Worm (Caenorhabditis elegans) whole organism, young adult: ENCODE results near the gene K09B11.5.

Experiments used
- B0035.1 ChIP-seq: sonication (generic microtip); optimal IDR thresholded peaks from 2 replicates; lab custom pipeline; 2016; ENCODE audit warnings: missing genetic modification characterization, mild to moderate bottlenecking, missing compliant biosample characterization, missing genotype, missing genetic modification reagents
- bed-1 ChIP-seq: fragments of 200-800 bp; sonication (Bioruptor generic); IDR thresholded peaks from 2 replicates; pipeline ENCODE4 v1.3.6; 2022; ENCODE audit warnings: missing genetic modification reagents, missing genetic modification characterization, missing compliant biosample characterization
- mes-4 ChIP-seq: sonication (generic microtip); optimal IDR thresholded peaks from 2 replicates; lab custom pipeline; 2016; ENCODE audit warnings: missing genotype, missing genetic modification characterization, missing compliant biosample characterization
- pha-4 ChIP-seq: fragments of 150-350 bp; sonication (generic microtip); optimal IDR thresholded peaks from 2 replicates; lab custom pipeline; 2014; ENCODE audit warnings: missing biosample characterization, missing genetic modification reagents, missing genetic modification characterization
- snpc-4 ChIP-seq, 5 experiments: fragments of 150-350 bp in 1 of 5; sonication (generic microtip) in 4 of 5; optimal IDR thresholded peaks; 2 replicates each; lab custom pipeline; 2014 to 2018; ENCODE audit warnings: missing genetic modification characterization in 5 of 5, missing biosample characterization in 3 of 5, antibody characterized with exemption in 2 of 5, mild to moderate bottlenecking in 2 of 5, missing compliant biosample characterization in 2 of 5, missing genotype in 2 of 5, moderate library complexity in 2 of 5, missing genetic modification reagents in 1 of 5
- somi-1 ChIP-seq: fragments of 200-800 bp; sonication (Bioruptor generic); optimal IDR thresholded peaks from 2 replicates; lab custom pipeline; 2018; ENCODE audit warnings: mild to moderate bottlenecking, missing genetic modification characterization, missing compliant biosample characterization
- ztf-25 ChIP-seq: fragments of 200-800 bp; sonication (Bioruptor generic); IDR thresholded peaks from 2 replicates; pipeline ENCODE4 v1.3.6; 2022; ENCODE audit warnings: missing genetic modification reagents, missing genetic modification characterization, missing compliant biosample characterization

DNA sequence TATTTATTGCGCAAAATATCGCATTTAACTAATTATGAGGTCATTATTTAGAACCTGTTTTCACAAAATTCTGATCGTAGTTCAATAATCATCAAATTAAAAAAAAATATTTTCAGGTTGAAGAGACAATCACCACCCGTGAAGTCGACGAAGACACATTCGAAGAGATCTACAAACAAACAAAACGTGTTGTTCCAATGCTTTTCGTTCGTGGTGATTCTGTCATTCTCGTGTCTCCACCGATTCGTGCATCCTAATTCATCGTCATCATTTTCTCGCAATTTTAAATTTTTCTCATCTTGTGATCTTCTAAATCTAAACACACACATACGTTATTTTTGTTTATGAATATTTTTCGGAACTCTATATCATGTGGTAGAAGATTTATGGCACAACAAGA is 45.0 kb downstream of the K09B11.5 start:
- TF ChIP-seq mes-4 (no peak), snpc-4 (GFP tag; optimal IDR thresholded peaks at IDR 0.05; lab: Kevin White, UChicago) (no peak), snpc-4 (tag; optimal IDR thresholded peaks at IDR 0.05; lab: Kevin White, UChicago) (no peak), pha-4 (tag; lab: Kevin White, UChicago) (no peak), bed-1 (GFP tag; lab: Robert Waterston, UW) (no peak), ztf-25 (GFP tag; lab: Robert Waterston, UW) (no peak), somi-1 (no peak), B0035.1 (peak; percentile 74)
